Worm (Caenorhabditis elegans): Measurements from ENCODE around the gene D1014.13.

DNA sequence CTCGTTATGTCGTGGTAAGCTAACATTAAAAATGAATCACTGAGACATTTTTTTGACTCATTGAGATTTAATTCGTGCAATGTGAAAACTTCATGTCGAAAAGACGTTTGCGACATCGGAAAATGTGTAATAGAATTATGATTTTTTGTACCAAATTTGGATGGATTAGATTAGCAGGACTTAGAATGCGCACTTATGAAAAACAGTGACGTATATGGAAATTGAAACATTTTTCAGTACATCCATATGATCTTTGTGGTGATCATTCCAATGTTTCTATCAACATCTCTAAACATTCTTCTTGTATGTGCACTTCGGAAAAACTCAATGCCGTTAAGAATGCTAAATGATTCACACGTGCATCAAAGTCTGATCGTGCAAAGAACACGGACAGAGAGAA lies 914 bp upstream of the D1014.13 start:
- TF ChIP-seq elt-3 (tag; optimal IDR thresholded peaks at IDR 0.05) (no peak), ZK546.5 (tag; optimal IDR thresholded peaks at IDR 0.05) (no peak), unc-62 (GFP tag; optimal IDR thresholded peaks at IDR 0.05) (no peak), pqm-1 (tag; optimal IDR thresholded peaks at IDR 0.05) (no peak), ztf-11 (tag; optimal IDR thresholded peaks at IDR 0.05) (no peak)

Data from whole organism, L3 larva.